Worm (Caenorhabditis elegans) whole organism, L4/young adult: ENCODE measurements around the gene rrp-8.

Experiments used
- W03F9.2 ChIP-seq: fragments of 150-350 bp; optimal IDR thresholded peaks from 2 replicates; lab custom pipeline; 2014; ENCODE audit warnings: missing biosample characterization, missing genetic modification characterization
- him-1 ChIP-seq: sonication (generic microtip); optimal IDR thresholded peaks from 2 replicates; lab custom pipeline; 2016; ENCODE audit warnings: missing genotype, missing genetic modification reagents, missing genetic modification characterization, missing compliant biosample characterization

DNA sequence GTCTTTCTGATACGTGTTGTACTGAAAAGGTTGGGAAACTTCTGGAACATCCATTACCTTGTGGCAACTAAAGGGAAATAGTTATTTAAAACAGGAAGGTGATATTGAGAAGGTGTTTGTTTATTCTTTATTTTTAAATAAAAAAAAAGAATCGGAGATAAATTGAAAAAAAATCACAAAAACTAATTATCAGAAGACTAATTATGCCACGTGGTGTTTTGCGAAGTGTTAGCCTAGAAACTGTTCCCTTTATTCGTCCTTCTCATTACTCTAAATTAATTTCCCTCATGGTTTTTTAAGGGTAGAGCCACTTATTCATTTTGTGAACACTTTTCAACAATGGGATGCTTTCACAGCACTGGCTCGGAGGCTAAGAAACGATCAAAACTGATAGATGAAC is 5.0 kb downstream of the rrp-8 start, which contains the start of gene gpa-4:
- TF ChIP-seq W03F9.2 (tag; lab: Kevin White, UChicago), result no peak
- no peak for TF ChIP-seq him-1 (tag; lab: Kevin White, UChicago)
